Worm (Caenorhabditis elegans): Measurements from ENCODE around the gene C07A9.12.

The C07A9.12 gene

ce11 chrIII:9748694-9749093 lies 21.4 kb upstream of the C07A9.12 start, which contains the start of gene T05G5.4 (continued):
- TF ChIP-seq ceh-79 (tag; optimal IDR thresholded peaks at IDR 0.05) = peak; percentile 4
- no peak for TF ChIP-seq egl-44 (GFP tag; IDR thresholded peaks at IDR 0.05)
- TF ChIP-seq mes-4 (tag; optimal IDR thresholded peaks at IDR 0.05) = no peak
- no peak for TF ChIP-seq aptf-3 (GFP tag; IDR thresholded peaks at IDR 0.05)
- TF ChIP-seq madf-6 (GFP tag; IDR thresholded peaks at IDR 0.05) = peak; percentile 68
- peak; percentile 90 for TF ChIP-seq him-1 (tag; optimal IDR thresholded peaks at IDR 0.05)
- TF ChIP-seq C17E4.6 (GFP tag; IDR thresholded peaks at IDR 0.05) = peak; percentile 46; the same call in 1 of the 2 replicates
- peak; percentile 4 for TF ChIP-seq snpc-3.4 (tag; optimal IDR thresholded peaks at IDR 0.05)
- TF ChIP-seq F52B5.7 (tag; optimal IDR thresholded peaks at IDR 0.05) = no peak
- no peak for TF ChIP-seq B0261.1 (tag; optimal IDR thresholded peaks at IDR 0.05)
- peak; percentile 74; the same call in 1 of the 2 replicates for TF ChIP-seq Y53G8AR.9 (GFP tag; conservative IDR thresholded peaks at IDR 0.05)
- TF ChIP-seq lin-26 (GFP tag; IDR thresholded peaks at IDR 0.05) = peak; percentile 55

ce11 chrIII:9747133-9747532 lies 19.8 kb upstream of the C07A9.12 start, which contains the start of the genes iff-1 and cdk-1:
iff-1 (minus strand) TSS chrIII:9747193.
cdk-1 (plus strand) TSS chrIII:9747472.
- TF ChIP-seq rcor-1 (GFP tag; IDR thresholded peaks at IDR 0.05) = 0 out of 2 replicates have a peak, but pooled peaks have one; percentile 24
- no peak for TF ChIP-seq cebp-1 (GFP tag; IDR thresholded peaks at IDR 0.05)
- peak; percentile 53 for TF ChIP-seq cebp-1 (tag; optimal IDR thresholded peaks at IDR 0.05)
- peak in 1 of 3 experiments; percentile 8 for TF ChIP-seq lin-35 (GFP tag; optimal IDR thresholded peaks at IDR 0.05)
- TF ChIP-seq F33H1.4 (GFP tag; IDR thresholded peaks at IDR 0.05) = peak; percentile 44
- no peak for TF ChIP-seq hsf-1 (GFP tag; IDR thresholded peaks at IDR 0.05)
- TF ChIP-seq efl-1 (GFP tag; optimal IDR thresholded peaks at IDR 0.05) = peak; percentile 24
- no peak for TF ChIP-seq sea-2 (GFP tag; IDR thresholded peaks at IDR 0.05)
- TF ChIP-seq dpl-1 (GFP tag; optimal IDR thresholded peaks at IDR 0.05) = peak; percentile 11
- TF ChIP-seq lin-54 (GFP tag; optimal IDR thresholded peaks at IDR 0.05) = peak; percentile 2

ce11 chrIII:9746665-9747064 lies 19.3 kb upstream of the C07A9.12 start:
- TF ChIP-seq hmg-20 (GFP tag; IDR thresholded peaks at IDR 0.05) (no peak), F23B12.7 (tag; optimal IDR thresholded peaks at IDR 0.05; ENCODE audit: insufficient read depth) (peak; percentile 58), tbp1 (GFP tag; optimal IDR thresholded peaks at IDR 0.05) (peak; percentile 17), lsl-1 (GFP tag; optimal IDR thresholded peaks at IDR 0.05) (peak; percentile 65), unc-130 (GFP tag; optimal IDR thresholded peaks at IDR 0.05) (peak; percentile 46), Y95B8A.8 (GFP tag; IDR thresholded peaks at IDR 0.05) (0 out of 2 replicates have a peak, but pooled peaks have one; percentile 38), attf-5 (GFP tag; optimal IDR thresholded peaks at IDR 0.05) (no peak), D2030.7 (GFP tag; IDR thresholded peaks at IDR 0.05) (peak; percentile 63), ekl-4 (GFP tag; IDR thresholded peaks at IDR 0.05) (no peak), snpc-3.4 (tag; optimal IDR thresholded peaks at IDR 0.05) (peak; percentile 22), madf-6 (GFP tag; IDR thresholded peaks at IDR 0.05) (peak; percentile 89), hmg-1.2 (GFP tag; IDR thresholded peaks at IDR 0.05) (peak; percentile 75), ets-4 (GFP tag; optimal IDR thresholded peaks at IDR 0.05) (no peak), madf-8 (GFP tag; conservative IDR thresholded peaks at IDR 0.05) (peak; percentile 70), ceh-91 (GFP tag; IDR thresholded peaks at IDR 0.05) (peak; percentile 74), ztf-6 (GFP tag; IDR thresholded peaks at IDR 0.05) (no peak), dpl-1 (GFP tag; optimal IDR thresholded peaks at IDR 0.05) (peak; percentile 59), snpc-1.3 (tag; optimal IDR thresholded peaks at IDR 0.05; ENCODE audit: insufficient read depth) (peak; percentile 56), snpc-4 (GFP tag; optimal IDR thresholded peaks at IDR 0.05) (no peak), snpc-4 (tag; optimal IDR thresholded peaks at IDR 0.05) (peak in 2 of 4 experiments; percentile 7 to 10), sdz-38 (tag; optimal IDR thresholded peaks at IDR 0.05) (no peak), F33H1.4 (GFP tag; IDR thresholded peaks at IDR 0.05) (peak; percentile 72), hsf-1 (GFP tag; IDR thresholded peaks at IDR 0.05) (0 out of 2 replicates have a peak, but pooled peaks have one; percentile 24), rpc-1 (optimal IDR thresholded peaks at IDR 0.05) (no peak), rpc-1 (tag; optimal IDR thresholded peaks at IDR 0.05) (no peak), bed-2 (GFP tag; IDR thresholded peaks at IDR 0.05) (no peak), F57C9.4 (tag; optimal IDR thresholded peaks at IDR 0.05) (no peak), F49E8.2 (tag; optimal IDR thresholded peaks at IDR 0.05; ENCODE audit: insufficient read depth) (peak; percentile 78), xnd-1 (tag; optimal IDR thresholded peaks at IDR 0.05) (peak; percentile 71)
